Fruit fly (Drosophila melanogaster) whole organism, embryonic: ENCODE data around the gene CG15406.

Experiments used
- Atf-2 ChIP-seq: fragments of 200-800 bp; sonication (Bioruptor generic); optimal IDR thresholded peaks from 2 replicates; lab custom pipeline; 2016; ENCODE audit warnings: missing biosample characterization, missing genetic modification characterization
- B-H2 ChIP-seq: fragments of 200-800 bp; sonication (Bioruptor generic); optimal IDR thresholded peaks from 2 replicates; lab custom pipeline; 2018; ENCODE audit warnings: missing biosample characterization, mild to moderate bottlenecking, missing genetic modification characterization
- Blimp-1 ChIP-seq: fragments of 200-800 bp; sonication (Bioruptor generic); optimal IDR thresholded peaks from 3 replicates; lab custom pipeline; 2018; ENCODE audit warnings: missing biosample characterization, missing genetic modification characterization, mild to moderate bottlenecking, moderate library complexity, missing genetic modification reagents
- CG17612 ChIP-seq: fragments of 200-800 bp; sonication (Bioruptor generic); IDR thresholded peaks from 2 replicates; pipeline ENCODE4 v1.3.6; 2022; ENCODE audit warnings: missing biosample characterization, missing genetic modification characterization
- CG17829 ChIP-seq: fragments of 200-800 bp; optimal IDR thresholded peaks from 2 replicates; lab custom pipeline; 2019; ENCODE audit warnings: missing biosample characterization, mild to moderate bottlenecking, missing genetic modification characterization, moderate library complexity
- D19A ChIP-seq: fragments of 200-800 bp; optimal IDR thresholded peaks from 3 replicates; lab custom pipeline; 2019; ENCODE audit warnings: missing biosample characterization, mild to moderate bottlenecking, missing genetic modification characterization, moderate library complexity
- E2f1 ChIP-seq: fragments of 200-800 bp; sonication (Bioruptor generic); IDR thresholded peaks from 2 replicates; pipeline ENCODE4 v1.3.6; 2022; ENCODE audit warnings: missing biosample characterization, missing genetic modification characterization
- Hr39 ChIP-seq: fragments of >200 bp; optimal IDR thresholded peaks from 2 replicates; lab custom pipeline; 2017
- Ssrp ChIP-seq: fragments of 200-800 bp; sonication (Bioruptor generic); optimal IDR thresholded peaks from 2 replicates; lab custom pipeline; 2018; ENCODE audit warnings: missing biosample characterization, mild to moderate bottlenecking, missing genetic modification characterization, moderate library complexity
- gcm2 ChIP-seq: fragments of 200-800 bp; sonication (Bioruptor generic); optimal IDR thresholded peaks from 2 replicates; lab custom pipeline; 2016; ENCODE audit warnings: missing biosample characterization, missing genetic modification characterization
- lola ChIP-seq, 3 experiments: fragments of >200 bp in 2 of 3; fragments of 200-800 bp in 1 of 3; sonication (Bioruptor generic) in 1 of 3; optimal IDR thresholded peaks; 2 replicates each; lab custom pipeline; 2017 to 2019; ENCODE audit warnings: missing biosample characterization in 3 of 3, missing genetic modification characterization in 3 of 3, mild to moderate bottlenecking in 1 of 3, moderate library complexity in 1 of 3
- p53 ChIP-seq: fragments of 200-800 bp; sonication (Bioruptor generic); optimal IDR thresholded peaks from 2 replicates; lab custom pipeline; 2016; ENCODE audit warnings: missing biosample characterization, missing genetic modification characterization
- psq ChIP-seq: fragments of 200-800 bp; sonication (Bioruptor generic); optimal IDR thresholded peaks from 2 replicates; lab custom pipeline; 2017; ENCODE audit warnings: missing biosample characterization, missing genetic modification characterization
- slou ChIP-seq: fragments of 200-800 bp; sonication (Bioruptor generic); optimal IDR thresholded peaks from 3 replicates; lab custom pipeline; 2016; ENCODE audit warnings: missing biosample characterization, missing genetic modification characterization

DNA sequence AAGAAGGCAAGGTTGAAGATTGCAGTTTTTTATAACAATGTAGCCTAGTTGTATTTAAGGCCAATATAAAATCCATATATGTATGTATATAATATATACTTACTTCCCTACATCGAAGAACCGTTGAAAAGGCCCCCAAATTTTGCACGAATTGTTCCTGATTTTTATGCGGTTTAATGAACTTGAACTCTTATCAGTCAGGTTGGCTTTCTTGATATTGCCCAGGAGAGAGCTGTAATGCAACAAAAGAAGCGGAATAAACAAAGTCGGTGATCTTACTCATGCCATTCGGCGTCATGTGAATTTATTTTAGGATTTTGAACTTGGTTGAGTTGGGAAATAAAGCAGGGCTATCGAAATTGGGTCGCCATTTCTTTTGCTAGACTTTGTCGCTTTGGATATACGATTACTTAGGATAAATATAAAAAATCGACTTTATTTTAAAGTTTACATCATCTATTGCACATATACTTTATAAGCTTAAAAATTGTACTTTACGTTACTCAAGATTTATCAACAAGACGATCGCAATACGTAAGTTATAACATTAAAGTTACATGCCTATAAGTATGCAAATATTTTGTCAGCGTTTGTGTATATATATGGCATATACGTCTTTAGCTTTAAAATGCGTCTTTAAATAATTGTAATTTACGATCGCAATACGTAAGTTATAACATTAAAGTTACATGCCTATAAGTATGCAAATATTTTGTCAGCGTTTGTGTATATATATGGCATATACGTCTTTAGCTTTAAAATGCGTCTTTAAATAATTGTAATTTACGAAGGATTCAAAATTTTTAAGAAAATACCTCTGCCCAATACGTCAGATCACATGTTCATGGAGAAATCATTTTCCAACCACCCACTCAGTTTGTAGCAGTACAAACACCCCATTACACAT, 48.0 kb downstream of the CG15406 start, which contains the start of gene CG8838:
- TF ChIP-seq psq (GFP tag; lab: Kevin White, UChicago) = no peak
- no peak for TF ChIP-seq Atf-2 (GFP tag; lab: Kevin White, UChicago)
- no peak for TF ChIP-seq p53 (GFP tag; lab: Kevin White, UChicago)
- TF ChIP-seq Hr39 (lab: Kevin White, UChicago) = no peak
- TF ChIP-seq slou (GFP tag; lab: Kevin White, UChicago) = no peak
- no peak for TF ChIP-seq gcm2 (GFP tag; lab: Kevin White, UChicago)
- no peak for TF ChIP-seq Ssrp (tag; lab: Kevin White, UChicago)
- TF ChIP-seq lola (GFP tag; optimal IDR thresholded peaks at IDR 0.05; lab: Kevin White, UChicago) = no peak
- no peak for TF ChIP-seq D19A
- no peak for TF ChIP-seq Blimp-1 (GFP tag; lab: Kevin White, UChicago)
- no peak for TF ChIP-seq CG17612 (GFP tag; lab: Robert Waterston, UW)
- TF ChIP-seq E2f1 = no peak
- TF ChIP-seq B-H2 (GFP tag; lab: Kevin White, UChicago) = no peak
- no peak for TF ChIP-seq CG17829
